Worm (Caenorhabditis elegans): ENCODE data around the gene fbxa-90.

Gene fbxa-90

ce11 chrV:17000204-17000603, 33.6 kb downstream of the fbxa-90 start, which contains the start of gene str-217:
Gene str-217, minus strand, starts transcription at chrV:17000304.
- TF ChIP-seq tbx-37 (GFP tag; conservative IDR thresholded peaks at IDR 0.05) (no peak), sea-1 (GFP tag; conservative IDR thresholded peaks at IDR 0.05) (no peak), pes-1 (GFP tag; IDR thresholded peaks at IDR 0.05) (no peak), ceh-36 (tag; optimal IDR thresholded peaks at IDR 0.05) (no peak), ama-1 (optimal IDR thresholded peaks at IDR 0.05) (no peak), B0310.2 (tag; optimal IDR thresholded peaks at IDR 0.05) (no peak), tra-4 (tag; optimal IDR thresholded peaks at IDR 0.05) (no peak), flt-1 (GFP tag; IDR thresholded peaks at IDR 0.05) (no peak), scrt-1 (GFP tag; IDR thresholded peaks at IDR 0.05) (no peak), tbx-11 (GFP tag; IDR thresholded peaks at IDR 0.05) (no peak), ets-7 (tag; optimal IDR thresholded peaks at IDR 0.05) (no peak), F13C5.2 (tag; optimal IDR thresholded peaks at IDR 0.05) (no peak), hnd-1 (tag; optimal IDR thresholded peaks at IDR 0.05) (no peak), hmg-4 (GFP tag; optimal IDR thresholded peaks at IDR 0.05) (no peak), aly-1 (tag; optimal IDR thresholded peaks at IDR 0.05) (no peak), ceh-13 (GFP tag; optimal IDR thresholded peaks at IDR 0.05) (no peak), hmbx-1 (tag; optimal IDR thresholded peaks at IDR 0.05) (no peak)

ce11 chrV:17000635-17001034, 34.0 kb downstream of the fbxa-90 start:
- TF ChIP-seq pes-1 (GFP tag; IDR thresholded peaks at IDR 0.05) (no peak), tra-4 (tag; optimal IDR thresholded peaks at IDR 0.05) (no peak), hnd-1 (tag; optimal IDR thresholded peaks at IDR 0.05) (no peak), hmbx-1 (tag; optimal IDR thresholded peaks at IDR 0.05) (no peak), scrt-1 (GFP tag; IDR thresholded peaks at IDR 0.05) (no peak), ama-1 (optimal IDR thresholded peaks at IDR 0.05) (no peak)

DNA sequence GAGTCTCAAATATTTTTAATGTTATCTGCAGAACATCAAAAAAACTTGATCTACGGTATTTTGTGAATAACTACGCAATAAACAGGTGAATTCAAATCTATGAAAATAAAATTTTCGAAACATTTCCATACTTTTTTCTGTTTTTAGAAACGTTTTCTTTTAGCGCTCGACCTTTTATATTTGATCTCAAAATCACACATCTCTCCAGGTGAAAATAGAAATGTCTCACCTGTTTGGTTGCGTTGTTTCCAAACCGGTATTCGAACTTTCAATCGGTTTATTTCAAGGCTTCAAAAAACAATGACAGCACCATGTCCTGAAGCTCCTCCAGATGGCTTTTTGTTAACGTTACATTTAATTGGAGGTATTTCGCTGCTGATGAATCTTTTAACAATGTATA, 34.6 kb downstream of the fbxa-90 start, which contains the start of gene sri-9:
Gene sri-9 (plus strand): TSS at position 301 of the 400 bp plus-strand sequence.
- TF ChIP-seq pes-1 (GFP tag; IDR thresholded peaks at IDR 0.05) (no peak), scrt-1 (GFP tag; IDR thresholded peaks at IDR 0.05) (no peak), tbx-37 (GFP tag; conservative IDR thresholded peaks at IDR 0.05) (no peak), sea-1 (GFP tag; conservative IDR thresholded peaks at IDR 0.05) (no peak), hmbx-1 (tag; optimal IDR thresholded peaks at IDR 0.05) (no peak), tbx-11 (GFP tag; IDR thresholded peaks at IDR 0.05) (no peak), B0310.2 (tag; optimal IDR thresholded peaks at IDR 0.05) (no peak), aly-1 (tag; optimal IDR thresholded peaks at IDR 0.05) (no peak), ama-1 (optimal IDR thresholded peaks at IDR 0.05) (no peak), hmg-4 (GFP tag; optimal IDR thresholded peaks at IDR 0.05) (no peak), ceh-36 (tag; optimal IDR thresholded peaks at IDR 0.05) (no peak), hnd-1 (tag; optimal IDR thresholded peaks at IDR 0.05) (no peak), ceh-13 (GFP tag; optimal IDR thresholded peaks at IDR 0.05) (no peak), tra-4 (tag; optimal IDR thresholded peaks at IDR 0.05) (no peak), flt-1 (GFP tag; IDR thresholded peaks at IDR 0.05) (no peak), F13C5.2 (tag; optimal IDR thresholded peaks at IDR 0.05) (no peak), ets-7 (tag; optimal IDR thresholded peaks at IDR 0.05) (no peak)

ce11 chrV:17005189-17005588, 38.6 kb downstream of the fbxa-90 start, which contains the start of gene srh-131:
Gene srh-131, plus strand, starts transcription at chrV:17005489.
- TF ChIP-seq B0310.2 (tag; optimal IDR thresholded peaks at IDR 0.05) (no peak), aly-1 (tag; optimal IDR thresholded peaks at IDR 0.05) (no peak), sea-1 (GFP tag; conservative IDR thresholded peaks at IDR 0.05) (no peak), ceh-36 (tag; optimal IDR thresholded peaks at IDR 0.05) (no peak), flt-1 (GFP tag; IDR thresholded peaks at IDR 0.05) (no peak), hmg-4 (GFP tag; optimal IDR thresholded peaks at IDR 0.05) (no peak), pes-1 (GFP tag; IDR thresholded peaks at IDR 0.05) (no peak), ets-7 (tag; optimal IDR thresholded peaks at IDR 0.05) (no peak), ceh-13 (GFP tag; optimal IDR thresholded peaks at IDR 0.05) (no peak), hmbx-1 (tag; optimal IDR thresholded peaks at IDR 0.05) (no peak), tbx-11 (GFP tag; IDR thresholded peaks at IDR 0.05) (no peak), tbx-37 (GFP tag; conservative IDR thresholded peaks at IDR 0.05) (no peak), scrt-1 (GFP tag; IDR thresholded peaks at IDR 0.05) (no peak), ama-1 (optimal IDR thresholded peaks at IDR 0.05) (no peak), tra-4 (tag; optimal IDR thresholded peaks at IDR 0.05) (no peak), F13C5.2 (tag; optimal IDR thresholded peaks at IDR 0.05) (no peak), hnd-1 (tag; optimal IDR thresholded peaks at IDR 0.05) (no peak)

- TF ChIP-seq ceh-13 (GFP tag; optimal IDR thresholded peaks at IDR 0.05): no peak
- no peak for TF ChIP-seq ceh-36 (tag; optimal IDR thresholded peaks at IDR 0.05)
- TF ChIP-seq tra-4 (tag; optimal IDR thresholded peaks at IDR 0.05): no peak
- TF ChIP-seq hmg-4 (GFP tag; optimal IDR thresholded peaks at IDR 0.05): no peak
- TF ChIP-seq aly-1 (tag; optimal IDR thresholded peaks at IDR 0.05): no peak
- no peak for TF ChIP-seq tbx-11 (GFP tag; IDR thresholded peaks at IDR 0.05)
- TF ChIP-seq scrt-1 (GFP tag; IDR thresholded peaks at IDR 0.05): no peak
- no peak for TF ChIP-seq pes-1 (GFP tag; IDR thresholded peaks at IDR 0.05)
- no peak for TF ChIP-seq tbx-37 (GFP tag; conservative IDR thresholded peaks at IDR 0.05)
- TF ChIP-seq ets-7 (tag; optimal IDR thresholded peaks at IDR 0.05): no peak
- TF ChIP-seq F13C5.2 (tag; optimal IDR thresholded peaks at IDR 0.05): no peak
- no peak for TF ChIP-seq hnd-1 (tag; optimal IDR thresholded peaks at IDR 0.05)
- no peak for TF ChIP-seq sea-1 (GFP tag; conservative IDR thresholded peaks at IDR 0.05)
- TF ChIP-seq ama-1 (optimal IDR thresholded peaks at IDR 0.05): no peak
- TF ChIP-seq B0310.2 (tag; optimal IDR thresholded peaks at IDR 0.05): no peak
- TF ChIP-seq flt-1 (GFP tag; IDR thresholded peaks at IDR 0.05): no peak
- TF ChIP-seq hmbx-1 (tag; optimal IDR thresholded peaks at IDR 0.05): no peak
These were observed 41.7 kb downstream of the fbxa-90 start, which contains the start of gene sri-69 for ce11 chrV:17008302-17008701. Gene sri-69, minus strand, starts transcription at chrV:17008402.

DNA sequence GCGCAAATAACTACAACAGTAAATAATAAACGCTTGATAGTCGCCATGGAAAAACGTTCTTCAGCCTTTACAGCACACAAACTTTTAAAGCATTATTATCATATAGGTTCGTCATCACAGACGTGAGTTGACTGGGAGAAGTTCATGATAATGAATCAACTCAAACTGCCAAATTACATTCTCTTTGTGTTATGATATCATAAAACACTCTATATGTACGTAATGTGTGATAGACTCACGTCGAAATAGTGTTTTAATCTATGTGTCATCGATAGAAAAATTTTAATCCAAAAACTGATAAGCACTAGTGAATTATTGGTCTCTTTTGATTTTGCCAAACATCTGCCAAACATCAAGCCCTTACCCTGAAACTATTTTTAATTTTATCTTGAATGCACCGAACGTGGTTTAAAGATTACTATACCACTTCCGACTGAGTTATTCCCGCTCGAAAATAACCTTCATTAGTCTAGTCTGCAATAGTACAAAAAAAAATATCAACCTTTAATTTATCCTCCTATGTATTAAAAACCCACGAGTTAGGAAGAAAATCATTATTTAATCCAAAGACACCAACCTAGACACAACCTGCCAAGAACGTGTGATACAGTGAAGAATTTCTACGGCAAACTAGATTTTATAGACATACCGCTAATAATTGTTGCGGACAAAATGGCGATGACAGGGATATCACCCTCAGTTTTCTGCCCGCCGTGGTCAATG, 42.9 kb downstream of the fbxa-90 start, which contains the start of the genes clc-12 and clec-240:
Gene clc-12 (minus strand): TSS at position 47 of the 723 bp plus-strand sequence.
Gene clec-240 (plus strand): TSS at position 673 of the 723 bp plus-strand sequence.
- TF ChIP-seq aly-1 (tag; optimal IDR thresholded peaks at IDR 0.05): no peak
- no peak for TF ChIP-seq B0310.2 (tag; optimal IDR thresholded peaks at IDR 0.05)
- TF ChIP-seq tra-4 (tag; optimal IDR thresholded peaks at IDR 0.05): no peak
- TF ChIP-seq tbx-37 (GFP tag; conservative IDR thresholded peaks at IDR 0.05): no peak
- TF ChIP-seq ama-1 (optimal IDR thresholded peaks at IDR 0.05): no peak
- TF ChIP-seq tbx-11 (GFP tag; IDR thresholded peaks at IDR 0.05): no peak
- TF ChIP-seq ets-7 (tag; optimal IDR thresholded peaks at IDR 0.05): no peak
- TF ChIP-seq scrt-1 (GFP tag; IDR thresholded peaks at IDR 0.05): no peak
- no peak for TF ChIP-seq hmbx-1 (tag; optimal IDR thresholded peaks at IDR 0.05)
- TF ChIP-seq pes-1 (GFP tag; IDR thresholded peaks at IDR 0.05): no peak
- no peak for TF ChIP-seq flt-1 (GFP tag; IDR thresholded peaks at IDR 0.05)
- no peak for TF ChIP-seq ceh-36 (tag; optimal IDR thresholded peaks at IDR 0.05)
- no peak for TF ChIP-seq F13C5.2 (tag; optimal IDR thresholded peaks at IDR 0.05)
- TF ChIP-seq ceh-13 (GFP tag; optimal IDR thresholded peaks at IDR 0.05): no peak
- no peak for TF ChIP-seq sea-1 (GFP tag; conservative IDR thresholded peaks at IDR 0.05)
- no peak for TF ChIP-seq hnd-1 (tag; optimal IDR thresholded peaks at IDR 0.05)
- no peak for TF ChIP-seq hmg-4 (GFP tag; optimal IDR thresholded peaks at IDR 0.05)
